Worm (Caenorhabditis elegans): ENCODE data around the gene D1025.1.

The D1025.1 gene

ce11 chrX:14481637-14482036, 38.9 kb upstream of the D1025.1 start:
- peak; percentile 70 for TF ChIP-seq snpc-4 (tag; optimal IDR thresholded peaks at IDR 0.05)
- no peak for TF ChIP-seq Y55F3AM.14 (GFP tag; optimal IDR thresholded peaks at IDR 0.05)

ce11 chrX:14484827-14485226, 35.7 kb upstream of the D1025.1 start, which contains the start of gene M163.8:
Gene M163.8, plus strand, starts transcription at chrX:14485127.
- TF ChIP-seq lin-13 (GFP tag; optimal IDR thresholded peaks at IDR 0.05) (no peak), gmeb-1 (tag; optimal IDR thresholded peaks at IDR 0.05) (no peak), R02D3.7 (tag; optimal IDR thresholded peaks at IDR 0.05) (no peak)

ce11 chrX:14486503-14486902, 34.1 kb upstream of the D1025.1 start:
- TF ChIP-seq skn-1 (tag; optimal IDR thresholded peaks at IDR 0.05) (no peak), mab-5 (tag; optimal IDR thresholded peaks at IDR 0.05) (no peak), nhr-237 (tag; optimal IDR thresholded peaks at IDR 0.05) (no peak), nhr-129 (tag; optimal IDR thresholded peaks at IDR 0.05) (no peak), unc-62 (GFP tag; optimal IDR thresholded peaks at IDR 0.05) (no peak), lin-11 (tag; optimal IDR thresholded peaks at IDR 0.05) (no peak), sma-9 (GFP tag; optimal IDR thresholded peaks at IDR 0.05) (no peak), sma-9 (tag; optimal IDR thresholded peaks at IDR 0.05) (no peak), egl-27 (tag; optimal IDR thresholded peaks at IDR 0.05) (no peak), ZK546.5 (tag; optimal IDR thresholded peaks at IDR 0.05) (no peak), peb-1 (tag; optimal IDR thresholded peaks at IDR 0.05) (no peak), blmp-1 (tag; optimal IDR thresholded peaks at IDR 0.05; ENCODE audit: insufficient read depth) (no peak), mbf-1 (tag; optimal IDR thresholded peaks at IDR 0.05) (no peak), fos-1 (tag; optimal IDR thresholded peaks at IDR 0.05) (no peak), nhr-10 (tag; optimal IDR thresholded peaks at IDR 0.05) (no peak), zag-1 (tag; optimal IDR thresholded peaks at IDR 0.05) (no peak)

DNA sequence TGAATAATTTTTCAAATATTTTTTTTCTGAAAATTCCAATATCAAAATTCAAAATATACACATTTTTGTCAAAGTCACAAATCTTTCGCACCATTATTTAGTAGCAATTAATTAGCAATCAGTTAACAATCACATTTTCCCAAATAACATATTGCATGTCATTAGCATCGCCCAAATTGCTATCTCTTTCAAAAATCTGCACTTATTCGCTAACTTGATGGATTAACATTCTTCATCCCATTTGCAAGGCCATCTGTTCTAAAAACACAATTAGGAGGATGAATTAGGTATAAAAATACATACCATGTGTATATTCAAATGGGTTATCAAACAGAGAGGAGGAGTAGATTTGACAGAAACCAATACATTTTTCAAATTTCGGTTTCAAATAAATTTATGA, 33.2 kb upstream of the D1025.1 start:
- peak; percentile 23 for TF ChIP-seq sma-9 (GFP tag; optimal IDR thresholded peaks at IDR 0.05)
- TF ChIP-seq sma-9 (tag; optimal IDR thresholded peaks at IDR 0.05) = no peak
- peak; percentile 98 for TF ChIP-seq ceh-16 (tag; optimal IDR thresholded peaks at IDR 0.05)
- TF ChIP-seq nhr-25 (tag; optimal IDR thresholded peaks at IDR 0.05) = peak; percentile 51
- TF ChIP-seq mab-5 (tag; optimal IDR thresholded peaks at IDR 0.05) = peak; percentile 72
- TF ChIP-seq nhr-23 (tag; optimal IDR thresholded peaks at IDR 0.05) = no peak
- TF ChIP-seq gmeb-1 (tag; optimal IDR thresholded peaks at IDR 0.05) = no peak
- TF ChIP-seq lin-39 (tag; optimal IDR thresholded peaks at IDR 0.05) = peak; percentile 87

DNA sequence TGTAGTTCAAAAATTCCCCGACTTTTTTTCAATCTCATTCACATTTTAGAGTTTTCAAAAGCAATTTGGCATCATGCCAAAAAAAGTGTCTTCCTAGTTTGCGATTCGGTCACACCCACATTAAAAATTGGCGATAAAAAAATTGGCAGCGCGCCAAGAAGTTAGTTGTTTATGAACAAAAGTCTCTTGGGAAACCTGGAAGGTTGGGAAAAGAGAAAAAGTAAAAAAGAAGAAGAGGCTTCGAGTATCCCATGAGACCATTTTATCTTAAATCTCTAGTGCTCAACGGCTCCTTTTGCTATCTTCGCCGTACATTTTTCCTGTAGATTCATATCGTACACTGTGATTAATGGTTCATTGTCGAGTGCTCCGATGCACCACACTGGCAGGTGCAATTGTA, 32.7 kb upstream of the D1025.1 start:
- TF ChIP-seq nhr-129 (tag; optimal IDR thresholded peaks at IDR 0.05) (no peak), mab-5 (tag; optimal IDR thresholded peaks at IDR 0.05) (peak; percentile 35)

DNA sequence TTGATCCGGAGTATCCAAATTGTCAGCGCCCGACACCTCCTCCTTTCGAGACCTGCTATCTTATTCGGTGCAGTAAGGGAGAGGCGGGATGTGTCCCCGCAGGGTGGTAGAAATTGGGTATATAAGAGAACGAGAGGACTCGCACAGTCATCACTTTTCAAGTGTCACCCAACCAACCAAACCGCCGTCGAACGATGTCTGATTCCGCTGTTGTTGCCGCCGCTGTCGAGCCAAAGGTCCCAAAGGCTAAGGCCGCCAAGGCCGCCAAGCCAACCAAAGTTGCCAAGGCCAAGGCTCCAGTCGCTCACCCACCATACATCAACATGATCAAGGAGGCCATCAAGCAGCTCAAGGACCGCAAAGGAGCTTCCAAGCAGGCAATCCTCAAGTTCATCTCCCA, 30.6 kb upstream of the D1025.1 start, which contains the start of gene his-24:
TSS of gene his-24 (plus strand) at position 150 of the 400 bp plus-strand sequence.
- TF ChIP-seq elt-3 (tag; optimal IDR thresholded peaks at IDR 0.05) (no peak), sma-3 (GFP tag; optimal IDR thresholded peaks at IDR 0.05) (peak; percentile 60), nhr-11 (tag; optimal IDR thresholded peaks at IDR 0.05) (no peak), lin-11 (tag; optimal IDR thresholded peaks at IDR 0.05) (peak; percentile 53), crh-2 (tag; optimal IDR thresholded peaks at IDR 0.05) (peak; percentile 75), aly-2 (tag; optimal IDR thresholded peaks at IDR 0.05) (no peak), ztf-4 (tag; optimal IDR thresholded peaks at IDR 0.05) (peak; percentile 11), ztf-1 (GFP tag; conservative IDR thresholded peaks at IDR 0.05) (no peak), snpc-4 (tag; optimal IDR thresholded peaks at IDR 0.05) (peak; percentile 69), elt-1 (tag; optimal IDR thresholded peaks at IDR 0.05) (no peak), C34F6.9 (tag; optimal IDR thresholded peaks at IDR 0.05) (peak; percentile 63), mab-5 (tag; optimal IDR thresholded peaks at IDR 0.05) (peak; percentile 50), nhr-25 (tag; optimal IDR thresholded peaks at IDR 0.05) (peak; percentile 85), ceh-82 (tag; optimal IDR thresholded peaks at IDR 0.05) (no peak), lin-39 (tag; optimal IDR thresholded peaks at IDR 0.05) (no peak), peb-1 (tag; optimal IDR thresholded peaks at IDR 0.05) (no peak), nhr-129 (tag; optimal IDR thresholded peaks at IDR 0.05) (peak; percentile 80), F13H6.1 (tag; optimal IDR thresholded peaks at IDR 0.05) (peak; percentile 58), nhr-12 (tag; optimal IDR thresholded peaks at IDR 0.05) (no peak), alr-1 (tag; optimal IDR thresholded peaks at IDR 0.05) (no peak), nhr-237 (tag; optimal IDR thresholded peaks at IDR 0.05) (no peak), sem-4 (tag; optimal IDR thresholded peaks at IDR 0.05) (peak; percentile 72), skn-1 (tag; optimal IDR thresholded peaks at IDR 0.05) (no peak), egl-27 (tag; optimal IDR thresholded peaks at IDR 0.05) (peak; percentile 28), R02D3.7 (tag; optimal IDR thresholded peaks at IDR 0.05) (no peak), mbf-1 (tag; optimal IDR thresholded peaks at IDR 0.05) (no peak), nhr-23 (tag; optimal IDR thresholded peaks at IDR 0.05) (no peak), lin-13 (GFP tag; optimal IDR thresholded peaks at IDR 0.05) (peak; percentile 73), dmd-4 (tag; optimal IDR thresholded peaks at IDR 0.05) (no peak), unc-62 (GFP tag; optimal IDR thresholded peaks at IDR 0.05) (no peak), blmp-1 (tag; optimal IDR thresholded peaks at IDR 0.05; ENCODE audit: insufficient read depth) (no peak), lsy-2 (tag; optimal IDR thresholded peaks at IDR 0.05) (peak; percentile 20 to 73), ceh-16 (tag; optimal IDR thresholded peaks at IDR 0.05) (peak; percentile 63), fos-1 (tag; optimal IDR thresholded peaks at IDR 0.05) (peak; percentile 93), ZK546.5 (tag; optimal IDR thresholded peaks at IDR 0.05) (no peak), zag-1 (tag; optimal IDR thresholded peaks at IDR 0.05) (peak; percentile 65)

Measured in whole organism, L2 larva.